Worm (Caenorhabditis elegans) whole organism, L4 larva: ENCODE data around the gene fmo-4.

Source experiments
- D1046.2 ChIP-seq: fragments of 200-800 bp; sonication (Bioruptor generic); IDR thresholded peaks from 2 replicates; pipeline ENCODE4 v1.3.6; 2022; ENCODE audit warnings: missing genetic modification characterization, missing compliant biosample characterization
- F37D6.2 ChIP-seq: sonication (generic microtip); optimal IDR thresholded peaks from 2 replicates; lab custom pipeline; 2016; ENCODE audit warnings: mild to moderate bottlenecking, missing genetic modification characterization, missing compliant biosample characterization
- R02D3.7 ChIP-seq: fragments of 150-350 bp; sonication (generic microtip); optimal IDR thresholded peaks from 3 replicates; lab custom pipeline; 2014; ENCODE audit warnings: missing biosample characterization, missing genetic modification characterization
- T20F7.1 ChIP-seq: fragments of 200-800 bp; sonication (Bioruptor generic); optimal IDR thresholded peaks from 2 replicates; lab custom pipeline; 2018; ENCODE audit warnings: mild to moderate bottlenecking, missing genetic modification characterization, missing compliant biosample characterization
- Y48G9A.11 ChIP-seq: fragments of 200-800 bp; sonication (Bioruptor generic); IDR thresholded peaks from 2 replicates; pipeline ENCODE4 v1.3.6; 2022; ENCODE audit warnings: missing genetic modification reagents, missing genetic modification characterization, missing compliant biosample characterization
- Y5F2A.4 ChIP-seq: fragments of 200-800 bp; sonication (Bioruptor generic); optimal IDR thresholded peaks from 2 replicates; lab custom pipeline; 2018; ENCODE audit warnings: mild to moderate bottlenecking, missing genetic modification characterization, missing compliant biosample characterization
- Y75B8A.6 ChIP-seq: fragments of 200-800 bp; sonication (Bioruptor generic); IDR thresholded peaks from 2 replicates; pipeline ENCODE4 v1.3.6; 2022; ENCODE audit warnings: missing genetic modification reagents, missing genetic modification characterization, missing compliant biosample characterization
- aha-1 ChIP-seq: fragments of 150-350 bp; peaks from one replicate; lab custom pipeline; 2014; ENCODE audit warnings: missing biosample characterization, missing genetic modification characterization
- arid-1 ChIP-seq: fragments of 200-800 bp; sonication (Bioruptor generic); conservative IDR thresholded peaks from 2 replicates; pipeline ENCODE4 v1.3.6; 2022; ENCODE audit warnings: missing genetic modification reagents, missing genetic modification characterization, missing compliant biosample characterization
- ceh-20 ChIP-seq: fragments of 200-800 bp; sonication (Bioruptor generic); IDR thresholded peaks from 2 replicates; pipeline ENCODE4 v1.3.6; 2022; ENCODE audit warnings: missing genetic modification reagents, missing genetic modification characterization, missing compliant biosample characterization
- ceh-28 ChIP-seq: fragments of 150-350 bp; optimal IDR thresholded peaks from 2 replicates; lab custom pipeline; 2014; ENCODE audit warnings: missing biosample characterization, missing genetic modification reagents, missing genetic modification characterization
- ceh-44 ChIP-seq: fragments of 200-800 bp; sonication (Bioruptor generic); IDR thresholded peaks from 2 replicates; pipeline ENCODE4 v1.3.6; 2022; ENCODE audit warnings: missing genetic modification reagents, missing genetic modification characterization, missing compliant biosample characterization
- ceh-62 ChIP-seq: sonication (generic microtip); optimal IDR thresholded peaks from 2 replicates; lab custom pipeline; 2017; ENCODE audit warnings: missing biosample characterization, missing genetic modification characterization
- ceh-82 ChIP-seq: sonication (generic microtip); optimal IDR thresholded peaks from 2 replicates; lab custom pipeline; 2017; ENCODE audit warnings: missing biosample characterization, missing genetic modification characterization
- cey-2 ChIP-seq: sonication (generic microtip); optimal IDR thresholded peaks from 3 replicates; lab custom pipeline; 2017; ENCODE audit warnings: missing genetic modification characterization, mild to moderate bottlenecking, missing compliant biosample characterization, antibody characterized with exemption, borderline replicate concordance; ENCODE audit not compliant: insufficient read depth
- daf-8 ChIP-seq: fragments of 200-800 bp; sonication (Bioruptor generic); IDR thresholded peaks from 2 replicates; pipeline ENCODE4 v1.3.6; 2022; ENCODE audit warnings: missing genetic modification characterization, missing compliant biosample characterization
- dmd-6 ChIP-seq: fragments of 200-800 bp; sonication (Bioruptor generic); IDR thresholded peaks from 2 replicates; pipeline ENCODE4 v1.3.6; 2022; ENCODE audit warnings: missing genetic modification reagents, missing genetic modification characterization, missing compliant biosample characterization
- dmd-8 ChIP-seq: fragments of 200-800 bp; sonication (Bioruptor generic); IDR thresholded peaks from 2 replicates; pipeline ENCODE4 v1.3.6; 2022; ENCODE audit warnings: missing genetic modification characterization, missing compliant biosample characterization
- dmd-9 ChIP-seq: fragments of 200-800 bp; sonication (Bioruptor generic); IDR thresholded peaks from 2 replicates; pipeline ENCODE4 v1.3.6; 2022; ENCODE audit warnings: missing genetic modification reagents, missing genetic modification characterization, missing compliant biosample characterization
- dve-1 ChIP-seq: sonication (generic microtip); optimal IDR thresholded peaks from 2 replicates; lab custom pipeline; 2017; ENCODE audit warnings: antibody characterized with exemption, mild to moderate bottlenecking, missing genetic modification characterization, missing compliant biosample characterization; ENCODE audit not compliant: insufficient read depth
- fkh-10 ChIP-seq: fragments of 150-350 bp; optimal IDR thresholded peaks from 2 replicates; lab custom pipeline; 2014; ENCODE audit warnings: missing biosample characterization, missing genetic modification reagents, missing genetic modification characterization
- gei-8 ChIP-seq: fragments of 200-800 bp; sonication (Bioruptor generic); optimal IDR thresholded peaks from 2 replicates; lab custom pipeline; 2018; ENCODE audit warnings: mild to moderate bottlenecking, missing genetic modification characterization, missing compliant biosample characterization
- hif-1 ChIP-seq, 2 experiments: sonication (generic microtip); optimal IDR thresholded peaks; 2 replicates each; lab custom pipeline; 2016 to 2017; ENCODE audit warnings: missing compliant biosample characterization in 2 of 2, missing genetic modification characterization in 2 of 2, missing genetic modification reagents in 2 of 2, missing genotype in 2 of 2, mild to moderate bottlenecking in 1 of 2
- hlh-11 ChIP-seq: fragments of 200-800 bp; sonication (Bioruptor generic); optimal IDR thresholded peaks from 2 replicates; lab custom pipeline; 2018; ENCODE audit warnings: mild to moderate bottlenecking, missing genetic modification characterization, missing compliant biosample characterization
- lin-1 ChIP-seq: fragments of 200-800 bp; sonication (Bioruptor generic); IDR thresholded peaks from 2 replicates; pipeline ENCODE4 v1.3.6; 2022; ENCODE audit warnings: missing genetic modification reagents, missing genetic modification characterization, missing compliant biosample characterization
- lin-15B ChIP-seq: fragments of 150-350 bp; sonication (generic microtip); optimal IDR thresholded peaks from 3 replicates; lab custom pipeline; 2014; ENCODE audit warnings: missing biosample characterization, missing genetic modification characterization
- lin-38 ChIP-seq: fragments of 200-800 bp; sonication (Bioruptor generic); IDR thresholded peaks from 2 replicates; pipeline ENCODE4 v1.3.6; 2022; ENCODE audit warnings: missing genetic modification reagents, missing genetic modification characterization, missing compliant biosample characterization
- lir-3 ChIP-seq: sonication (generic microtip); optimal IDR thresholded peaks from 2 replicates; lab custom pipeline; 2016; ENCODE audit warnings: mild to moderate bottlenecking, missing genetic modification characterization, missing compliant biosample characterization
- mdl-1 ChIP-seq, 2 experiments: fragments of 150-350 bp in 1 of 2; sonication (generic microtip) in 1 of 2; optimal IDR thresholded peaks; 2 replicates each; lab custom pipeline; 2014 to 2017; ENCODE audit warnings: missing biosample characterization in 2 of 2, missing genetic modification characterization in 2 of 2
- mxl-3 ChIP-seq: fragments of 200-800 bp; sonication (Bioruptor generic); optimal IDR thresholded peaks from 2 replicates; lab custom pipeline; 2018; ENCODE audit warnings: mild to moderate bottlenecking, missing genetic modification characterization, missing compliant biosample characterization
- nhr-10 ChIP-seq: fragments of 150-350 bp; optimal IDR thresholded peaks from 2 replicates; lab custom pipeline; 2014; ENCODE audit warnings: missing biosample characterization, missing genetic modification characterization
- nhr-11 ChIP-seq: fragments of 150-350 bp; optimal IDR thresholded peaks from 2 replicates; lab custom pipeline; 2014; ENCODE audit warnings: missing biosample characterization, missing genetic modification characterization
- nhr-28 ChIP-seq: fragments of 150-350 bp; optimal IDR thresholded peaks from 2 replicates; lab custom pipeline; 2014; ENCODE audit warnings: missing biosample characterization, missing genetic modification characterization
- nhr-48 ChIP-seq: sonication (generic microtip); optimal IDR thresholded peaks from 2 replicates; lab custom pipeline; 2016; ENCODE audit warnings: mild to moderate bottlenecking, missing genetic modification characterization, missing compliant biosample characterization
- nhr-76 ChIP-seq: fragments of 150-350 bp; optimal IDR thresholded peaks from 2 replicates; lab custom pipeline; 2014; ENCODE audit warnings: missing biosample characterization, missing genetic modification characterization
- nhr-77 ChIP-seq: fragments of 150-350 bp; optimal IDR thresholded peaks from 2 replicates; lab custom pipeline; 2014; ENCODE audit warnings: missing biosample characterization, missing genetic modification characterization
- rbr-2 ChIP-seq: sonication (generic microtip); optimal IDR thresholded peaks from 2 replicates; lab custom pipeline; 2016; ENCODE audit warnings: missing genotype, missing genetic modification characterization, missing compliant biosample characterization
- sdz-12 ChIP-seq: fragments of 200-800 bp; sonication (Bioruptor generic); optimal IDR thresholded peaks from 2 replicates; lab custom pipeline; 2018; ENCODE audit warnings: mild to moderate bottlenecking, missing genetic modification characterization, missing compliant biosample characterization
- snpc-4 ChIP-seq: fragments of 150-350 bp; optimal IDR thresholded peaks from 2 replicates; lab custom pipeline; 2014; ENCODE audit warnings: missing biosample characterization, missing genetic modification characterization
- spr-1 ChIP-seq: sonication (generic microtip); optimal IDR thresholded peaks from 2 replicates; lab custom pipeline; 2016; ENCODE audit warnings: mild to moderate bottlenecking, missing genetic modification characterization, missing compliant biosample characterization
- tra-1 ChIP-seq: fragments of 200-800 bp; sonication (Bioruptor generic); IDR thresholded peaks from 2 replicates; pipeline ENCODE4 v1.3.6; 2022; ENCODE audit warnings: missing genetic modification reagents, missing genetic modification characterization, missing compliant biosample characterization
- unc-62 ChIP-seq, 3 experiments: fragments of 150-350 bp in 1 of 3; sonication (generic microtip); optimal IDR thresholded peaks in 2 of 3; peaks in 1 of 3; 1 replicate in 1 of 3; 2 replicates in 2 of 3; lab custom pipeline; 2014 to 2017; ENCODE audit warnings: missing biosample characterization in 3 of 3, missing genetic modification characterization in 3 of 3, missing genetic modification reagents in 3 of 3, missing genotype in 1 of 3
- zfp-3 ChIP-seq: fragments of 200-800 bp; sonication (Bioruptor generic); conservative IDR thresholded peaks from 2 replicates; pipeline ENCODE4 v1.3.6; 2022; ENCODE audit warnings: missing genetic modification reagents, missing genetic modification characterization, missing compliant biosample characterization
- zip-11 ChIP-seq: fragments of 200-800 bp; sonication (Bioruptor generic); IDR thresholded peaks from 2 replicates; pipeline ENCODE4 v1.3.6; 2022; ENCODE audit warnings: missing genetic modification characterization, missing compliant biosample characterization
- zip-2 ChIP-seq: fragments of 150-350 bp; optimal IDR thresholded peaks from 2 replicates; lab custom pipeline; 2014; ENCODE audit warnings: missing biosample characterization, missing genetic modification characterization
- ztf-11 ChIP-seq: fragments of 150-350 bp; optimal IDR thresholded peaks from 2 replicates; lab custom pipeline; 2014; ENCODE audit warnings: missing biosample characterization, missing genetic modification characterization
- ztf-7 ChIP-seq: fragments of 150-350 bp; optimal IDR thresholded peaks from 2 replicates; lab custom pipeline; 2014; ENCODE audit warnings: missing biosample characterization, missing genetic modification characterization

Gene fmo-4

ce11 chrV:13606651-13607242 is at the start of gene fmo-4:
fmo-4 (minus strand) TSS chrV:13606701.
- peak in 1 of 2 experiments; percentile 58 for TF ChIP-seq unc-62 (GFP tag; optimal IDR thresholded peaks at IDR 0.05 in 1 of 2; lab: Kevin White, UChicago)
- no peak for TF ChIP-seq unc-62 (tag; optimal IDR thresholded peaks at IDR 0.05; lab: Kevin White, UChicago)
- TF ChIP-seq mdl-1 (tag; optimal IDR thresholded peaks at IDR 0.05; lab: Kevin White, UChicago) = peak in 1 of 2 experiments; percentile 54
- TF ChIP-seq hlh-11 = peak; percentile 79
- TF ChIP-seq nhr-48 (tag; lab: Kevin White, UChicago) = peak; percentile 77
- TF ChIP-seq aha-1 = peak; percentile 44
- peak; percentile 9 for TF ChIP-seq mxl-3 (GFP tag; lab: Kevin White, UChicago)
- peak in 1 of 2 experiments; percentile 22 for TF ChIP-seq hif-1 (tag; optimal IDR thresholded peaks at IDR 0.05; lab: Kevin White, UChicago)
- TF ChIP-seq ztf-11 (tag; lab: Kevin White, UChicago) = no peak
- peak; percentile 12 for TF ChIP-seq nhr-28 (tag; lab: Kevin White, UChicago)
- TF ChIP-seq ztf-7 (tag; lab: Kevin White, UChicago) = no peak
- no peak for TF ChIP-seq nhr-77 (tag; lab: Kevin White, UChicago)
- TF ChIP-seq ceh-28 (tag; lab: Kevin White, UChicago) = no peak
- no peak for TF ChIP-seq lin-38 (GFP tag; lab: Robert Waterston, UW)
- no peak for TF ChIP-seq dmd-9 (GFP tag; lab: Robert Waterston, UW)
- TF ChIP-seq nhr-10 = no peak

- TF ChIP-seq hif-1 (tag; optimal IDR thresholded peaks at IDR 0.05; lab: Kevin White, UChicago) (peak in 1 of 2 experiments; percentile 49), zip-11 (GFP tag; lab: Robert Waterston, UW) (no peak), dmd-9 (GFP tag; lab: Robert Waterston, UW) (no peak), ceh-62 (tag; lab: Kevin White, UChicago) (no peak), lin-15B (tag; lab: Kevin White, UChicago) (no peak), ceh-44 (GFP tag; lab: Robert Waterston, UW) (no peak), ceh-28 (tag; lab: Kevin White, UChicago) (peak; percentile 49), spr-1 (no peak), cey-2 (tag; lab: Kevin White, UChicago) (no peak), ceh-82 (no peak), gei-8 (no peak), zfp-3 (GFP tag; lab: Robert Waterston, UW) (no peak; the same call in 1 of the 2 replicates), aha-1 (no peak), F37D6.2 (tag; lab: Kevin White, UChicago) (no peak), snpc-4 (no peak), lin-38 (GFP tag; lab: Robert Waterston, UW) (peak; percentile 45), dmd-6 (GFP tag; lab: Robert Waterston, UW) (peak; percentile 37), rbr-2 (tag; lab: Kevin White, UChicago) (peak; percentile 62), daf-8 (GFP tag; lab: Robert Waterston, UW) (no peak), ceh-20 (no peak), zip-2 (no peak), dmd-8 (GFP tag; lab: Robert Waterston, UW) (0 out of 2 replicates have a peak, but pooled peaks have one; percentile 52), unc-62 (GFP tag; optimal IDR thresholded peaks at IDR 0.05 in 1 of 2; lab: Kevin White, UChicago) (peak in 1 of 2 experiments; percentile 99), unc-62 (tag; optimal IDR thresholded peaks at IDR 0.05; lab: Kevin White, UChicago) (no peak), R02D3.7 (tag; lab: Kevin White, UChicago) (no peak), fkh-10 (peak; percentile 78), D1046.2 (GFP tag; lab: Robert Waterston, UW) (no peak), Y5F2A.4 (GFP tag; lab: Kevin White, UChicago) (no peak), dve-1 (tag; lab: Kevin White, UChicago) (peak; percentile 56), arid-1 (GFP tag; lab: Robert Waterston, UW) (no peak), Y48G9A.11 (GFP tag; lab: Robert Waterston, UW) (no peak), tra-1 (GFP tag; lab: Robert Waterston, UW) (no peak; the same call in 1 of the 2 replicates), lin-1 (GFP tag; lab: Robert Waterston, UW) (no peak), T20F7.1 (GFP tag; lab: Kevin White, UChicago) (no peak), nhr-76 (tag; lab: Kevin White, UChicago) (no peak), lir-3 (tag; lab: Kevin White, UChicago) (no peak), nhr-11 (tag; lab: Kevin White, UChicago) (peak; percentile 42), Y75B8A.6 (GFP tag; lab: Robert Waterston, UW) (0 out of 2 replicates have a peak, but pooled peaks have one; percentile 36), sdz-12 (GFP tag; lab: Kevin White, UChicago) (no peak), hlh-11 (peak; percentile 74)
Observed at ce11 chrV:13655202-13655764, 48.8 kb upstream of the fmo-4 start.
